Worm (Caenorhabditis elegans) whole organism, L2 larva: ENCODE data around the gene rfp-1.

ENCODE experiments used
- aly-2 ChIP-seq: fragments of 150-350 bp; optimal IDR thresholded peaks from 2 replicates; lab custom pipeline; 2014; ENCODE audit warnings: missing biosample characterization, missing genetic modification characterization
- ceh-82 ChIP-seq: fragments of 150-350 bp; optimal IDR thresholded peaks from 2 replicates; lab custom pipeline; 2014; ENCODE audit warnings: missing biosample characterization, missing genetic modification characterization
- crh-2 ChIP-seq: sonication (generic microtip); optimal IDR thresholded peaks from 2 replicates; lab custom pipeline; 2017; ENCODE audit warnings: missing biosample characterization, missing genetic modification characterization
- fos-1 ChIP-seq: fragments of 150-350 bp; optimal IDR thresholded peaks from 2 replicates; lab custom pipeline; 2014; ENCODE audit warnings: missing biosample characterization, missing genetic modification characterization
- lin-11 ChIP-seq: fragments of 150-350 bp; sonication (generic microtip); optimal IDR thresholded peaks from 2 replicates; lab custom pipeline; 2014; ENCODE audit warnings: missing biosample characterization, missing genetic modification characterization, inconsistent platforms, mixed read lengths
- nhr-237 ChIP-seq: fragments of 150-350 bp; optimal IDR thresholded peaks from 2 replicates; lab custom pipeline; 2014; ENCODE audit warnings: missing biosample characterization, missing genetic modification characterization
- nhr-6 ChIP-seq: fragments of 150-350 bp; optimal IDR thresholded peaks from 2 replicates; lab custom pipeline; 2014; ENCODE audit warnings: missing biosample characterization, missing genetic modification characterization
- unc-39 ChIP-seq: fragments of 150-350 bp; optimal IDR thresholded peaks from 2 replicates; lab custom pipeline; 2014; ENCODE audit warnings: missing biosample characterization, missing genetic modification characterization
- unc-55 ChIP-seq: fragments of 150-350 bp; sonication (generic microtip); optimal IDR thresholded peaks from 3 replicates; lab custom pipeline; 2014; ENCODE audit warnings: missing biosample characterization, missing genetic modification reagents, missing genetic modification characterization

- TF ChIP-seq unc-39 (tag; lab: Kevin White, UChicago) (no peak), lin-11 (tag; lab: Kevin White, UChicago) (no peak), aly-2 (tag; lab: Kevin White, UChicago) (no peak), fos-1 (no peak), nhr-237 (tag; lab: Kevin White, UChicago) (no peak), unc-55 (GFP tag; lab: Kevin White, UChicago) (no peak), nhr-6 (tag; lab: Kevin White, UChicago) (no peak), crh-2 (tag; lab: Kevin White, UChicago) (no peak), ceh-82 (no peak)
These were observed 5.0 kb downstream of the rfp-1 start, which contains the start of gene R05D3.3 for ce11 chrIII:8363253-8364061.
